Worm (Caenorhabditis elegans) whole organism, L4 larva: ENCODE results near the gene pigt-1.

Source experiments
- Y105C5A.15 ChIP-seq: fragments of 200-800 bp; sonication (Bioruptor generic); IDR thresholded peaks from 2 replicates; pipeline ENCODE4 v1.3.6; 2022; ENCODE audit warnings: missing genetic modification characterization, missing compliant biosample characterization
- Y48G9A.11 ChIP-seq: fragments of 200-800 bp; sonication (Bioruptor generic); IDR thresholded peaks from 2 replicates; pipeline ENCODE4 v1.3.6; 2022; ENCODE audit warnings: missing genetic modification reagents, missing genetic modification characterization, missing compliant biosample characterization

DNA sequence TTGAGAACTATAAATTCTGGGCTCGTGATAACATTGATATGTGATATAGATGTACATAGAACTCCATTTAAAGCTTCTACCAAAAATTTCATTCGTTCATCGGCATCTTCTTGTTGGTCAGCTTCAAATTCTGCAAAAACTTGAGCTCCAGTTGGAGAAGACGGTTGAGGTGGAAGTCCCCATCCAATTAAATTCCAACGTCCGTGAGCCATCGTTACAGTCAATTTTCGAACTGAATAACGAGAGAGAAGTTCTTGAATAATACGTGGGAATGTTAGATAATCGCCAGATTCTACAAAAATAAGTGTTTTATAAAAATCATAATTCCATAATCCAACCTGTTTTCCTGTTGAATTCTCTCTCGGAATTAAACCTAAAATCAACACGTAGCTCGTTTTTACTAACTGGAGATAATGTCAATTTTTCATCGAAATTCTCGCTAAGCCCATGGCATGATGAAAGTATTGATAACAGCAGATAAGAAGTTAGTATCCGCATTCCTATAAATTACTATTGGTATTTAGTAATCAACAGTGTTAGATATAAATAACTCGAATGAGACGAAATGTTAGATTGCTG is at the start of gene pigt-1:
- TF ChIP-seq Y48G9A.11 (GFP tag; lab: Robert Waterston, UW): no peak
- no peak for TF ChIP-seq Y105C5A.15 (GFP tag; lab: Robert Waterston, UW)
